Fruit fly (Drosophila melanogaster): ENCODE results near the gene Septin1.

Septin1 gene

dm6 chrX:21333135-21333534, 25.0 kb upstream of the Septin1 start:
- peak; percentile 93 for TF ChIP-seq Dfd (GFP tag; optimal IDR thresholded peaks at IDR 0.05)
- no peak for TF ChIP-seq GATAd (GFP tag; optimal IDR thresholded peaks at IDR 0.05)

dm6 chrX:21334522-21335104, 23.5 kb upstream of the Septin1 start:
- no peak for TF ChIP-seq Hr78 (GFP tag; optimal IDR thresholded peaks at IDR 0.05)
- TF ChIP-seq Myc (optimal IDR thresholded peaks at IDR 0.05): no peak
- TF ChIP-seq foxo (GFP tag; optimal IDR thresholded peaks at IDR 0.05): no peak
- no peak for TF ChIP-seq Abd-B (GFP tag; optimal IDR thresholded peaks at IDR 0.05)
- TF ChIP-seq dl (GFP tag; optimal IDR thresholded peaks at IDR 0.05; ENCODE audit: insufficient read depth in 1 of 2, partially characterized antibody in 2 of 2): no peak
- TF ChIP-seq sage (GFP tag; optimal IDR thresholded peaks at IDR 0.05): no peak
- no peak for TF ChIP-seq psq (GFP tag; optimal IDR thresholded peaks at IDR 0.05)
- no peak for TF ChIP-seq sv (GFP tag; optimal IDR thresholded peaks at IDR 0.05)
- TF ChIP-seq Mio (GFP tag; optimal IDR thresholded peaks at IDR 0.05): no peak
- no peak for TF ChIP-seq fru (GFP tag; optimal IDR thresholded peaks at IDR 0.05)
- no peak for TF ChIP-seq HLH106 (tag; optimal IDR thresholded peaks at IDR 0.05)
- TF ChIP-seq pan (optimal IDR thresholded peaks at IDR 0.05): no peak
- no peak for TF ChIP-seq CG32264 (GFP tag; optimal IDR thresholded peaks at IDR 0.05)
- no peak for TF ChIP-seq dmrt93B (GFP tag; optimal IDR thresholded peaks at IDR 0.05)
- no peak for TF ChIP-seq ey (GFP tag; optimal IDR thresholded peaks at IDR 0.05)
- no peak for TF ChIP-seq Rel (GFP tag; optimal IDR thresholded peaks at IDR 0.05)
- TF ChIP-seq Rel (tag; optimal IDR thresholded peaks at IDR 0.05): no peak

dm6 chrX:21337057-21337456, 21.0 kb upstream of the Septin1 start:
- TF ChIP-seq Myc (optimal IDR thresholded peaks at IDR 0.05): no peak
- TF ChIP-seq fru (GFP tag; optimal IDR thresholded peaks at IDR 0.05): no peak
- TF ChIP-seq sv (GFP tag; optimal IDR thresholded peaks at IDR 0.05): no peak
- TF ChIP-seq sage (GFP tag; optimal IDR thresholded peaks at IDR 0.05): no peak
- no peak for TF ChIP-seq Vsx2 (GFP tag; optimal IDR thresholded peaks at IDR 0.05; ENCODE audit: partially characterized antibody)
- TF ChIP-seq Hr78 (GFP tag; optimal IDR thresholded peaks at IDR 0.05): no peak
- TF ChIP-seq foxo (GFP tag; optimal IDR thresholded peaks at IDR 0.05): no peak
- TF ChIP-seq brk (GFP tag; optimal IDR thresholded peaks at IDR 0.05): no peak
- no peak for TF ChIP-seq h (GFP tag; optimal IDR thresholded peaks at IDR 0.05)
- no peak for TF ChIP-seq Hr83 (GFP tag; optimal IDR thresholded peaks at IDR 0.05; ENCODE audit: poor library complexity, severe bottlenecking)

DNA sequence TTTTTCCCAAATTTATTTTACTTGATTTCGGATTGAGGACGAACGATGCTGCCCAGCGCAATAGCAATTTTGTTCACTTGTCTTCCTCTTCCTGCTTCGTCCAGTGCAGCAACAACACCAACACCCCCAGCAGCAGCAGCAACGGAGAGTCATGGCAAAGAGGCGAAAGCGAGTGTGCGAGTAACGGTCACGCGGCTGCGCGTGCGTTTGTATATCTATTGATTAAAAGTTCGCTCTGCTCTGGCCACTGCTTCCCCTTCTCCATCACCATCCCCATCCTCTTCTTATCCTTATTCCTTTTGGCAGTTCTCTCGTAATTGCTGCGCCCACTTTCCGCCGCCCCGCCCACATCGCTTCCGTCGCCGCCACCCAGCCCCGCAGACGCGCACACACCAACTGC, 19.9 kb upstream of the Septin1 start:
- TF ChIP-seq dl (GFP tag; optimal IDR thresholded peaks at IDR 0.05; ENCODE audit: insufficient read depth in 1 of 2, partially characterized antibody in 2 of 2) (no peak), br (GFP tag; optimal IDR thresholded peaks at IDR 0.05) (no peak), dsf (GFP tag; optimal IDR thresholded peaks at IDR 0.05; ENCODE audit: borderline replicate concordance) (no peak), usp (GFP tag; optimal IDR thresholded peaks at IDR 0.05) (no peak), fru (GFP tag; optimal IDR thresholded peaks at IDR 0.05) (no peak), Myc (optimal IDR thresholded peaks at IDR 0.05) (no peak), Rel (GFP tag; optimal IDR thresholded peaks at IDR 0.05) (no peak), Rel (tag; optimal IDR thresholded peaks at IDR 0.05) (no peak)

dm6 chrX:21339476-21339931, 18.6 kb upstream of the Septin1 start, which contains the start of the genes tty and fliI:
TSS of gene tty (minus strand) at chrX:21339676.
TSS of gene fliI (plus strand) at chrX:21339741.
- TF ChIP-seq Hnf4 (GFP tag; optimal IDR thresholded peaks at IDR 0.05): no peak
- no peak for TF ChIP-seq brk (GFP tag; optimal IDR thresholded peaks at IDR 0.05)
- TF ChIP-seq HLH106 (tag; optimal IDR thresholded peaks at IDR 0.05): peak; percentile 78
- no peak for TF ChIP-seq Hr78 (GFP tag; optimal IDR thresholded peaks at IDR 0.05)
- TF ChIP-seq fru (GFP tag; optimal IDR thresholded peaks at IDR 0.05): peak; percentile 83
- TF ChIP-seq CrebA (GFP tag; optimal IDR thresholded peaks at IDR 0.05; ENCODE audit: borderline replicate concordance): no peak
- TF ChIP-seq foxo (GFP tag; optimal IDR thresholded peaks at IDR 0.05): peak; percentile 30 to 85
- TF ChIP-seq tai (GFP tag; optimal IDR thresholded peaks at IDR 0.05): no peak
- TF ChIP-seq Rel (GFP tag; optimal IDR thresholded peaks at IDR 0.05): peak; percentile 15
- peak; percentile 88 for TF ChIP-seq Rel (tag; optimal IDR thresholded peaks at IDR 0.05)
- TF ChIP-seq rgr (GFP tag; optimal IDR thresholded peaks at IDR 0.05): peak; percentile 88
- TF ChIP-seq h (GFP tag; optimal IDR thresholded peaks at IDR 0.05): peak; percentile 87
- TF ChIP-seq sage (GFP tag; optimal IDR thresholded peaks at IDR 0.05): no peak
- TF ChIP-seq Vsx2 (GFP tag; optimal IDR thresholded peaks at IDR 0.05; ENCODE audit: partially characterized antibody): no peak
- peak; percentile 70 for TF ChIP-seq jim (GFP tag; optimal IDR thresholded peaks at IDR 0.05)
- TF ChIP-seq GATAd (GFP tag; optimal IDR thresholded peaks at IDR 0.05): peak; percentile 60
- TF ChIP-seq Hr83 (GFP tag; optimal IDR thresholded peaks at IDR 0.05; ENCODE audit: poor library complexity, severe bottlenecking): peak; percentile 89
- no peak for TF ChIP-seq dmrt93B (GFP tag; optimal IDR thresholded peaks at IDR 0.05)
- TF ChIP-seq CG32264 (GFP tag; optimal IDR thresholded peaks at IDR 0.05): peak; percentile 76
- peak; percentile 60 for TF ChIP-seq CG9705 (GFP tag; optimal IDR thresholded peaks at IDR 0.05)
- no peak for TF ChIP-seq N (GFP tag; optimal IDR thresholded peaks at IDR 0.05)
- TF ChIP-seq woc (GFP tag; optimal IDR thresholded peaks at IDR 0.05): peak; percentile 80
- peak; percentile 15 for TF ChIP-seq Mio (GFP tag; optimal IDR thresholded peaks at IDR 0.05)
- TF ChIP-seq Sp1 (GFP tag; optimal IDR thresholded peaks at IDR 0.05): peak; percentile 86
- TF ChIP-seq pan (optimal IDR thresholded peaks at IDR 0.05): no peak
- peak; percentile 46 for TF ChIP-seq dsf (GFP tag; optimal IDR thresholded peaks at IDR 0.05; ENCODE audit: borderline replicate concordance)
- peak; percentile 69 for TF ChIP-seq sv (GFP tag; optimal IDR thresholded peaks at IDR 0.05)
- no peak for TF ChIP-seq dl (GFP tag; optimal IDR thresholded peaks at IDR 0.05; ENCODE audit: insufficient read depth in 1 of 2, partially characterized antibody in 2 of 2)
- TF ChIP-seq usp (GFP tag; optimal IDR thresholded peaks at IDR 0.05): no peak
- peak; percentile 79 for TF ChIP-seq br (GFP tag; optimal IDR thresholded peaks at IDR 0.05)
- peak; percentile 13 for TF ChIP-seq Dif (GFP tag; optimal IDR thresholded peaks at IDR 0.05; ENCODE audit: partially characterized antibody)
- no peak for TF ChIP-seq Dfd (GFP tag; optimal IDR thresholded peaks at IDR 0.05)
- TF ChIP-seq psq (GFP tag; optimal IDR thresholded peaks at IDR 0.05): peak; percentile 67

Data from whole organism, wandering third instar larva.